Fruit fly (Drosophila melanogaster) whole organism, embryonic: Measurements from ENCODE around the gene CG11670.

ENCODE experiments used
- Antp ChIP-seq: fragments of 200-800 bp; sonication (Bioruptor generic); optimal IDR thresholded peaks from 3 replicates; lab custom pipeline; 2016; ENCODE audit warnings: missing biosample characterization, missing genetic modification characterization
- B-H1 ChIP-seq: fragments of 200-800 bp; sonication (Bioruptor generic); IDR thresholded peaks from 3 replicates; pipeline ENCODE4 v1.3.6; 2022; ENCODE audit warnings: missing biosample characterization, missing genetic modification characterization
- CG10366 ChIP-seq: fragments of 200-800 bp; sonication (Bioruptor generic); IDR thresholded peaks from 2 replicates; pipeline ENCODE4 v1.3.6; 2022; ENCODE audit warnings: missing biosample characterization, missing genetic modification characterization
- CG12659 ChIP-seq: fragments of 200-800 bp; sonication (Bioruptor generic); optimal IDR thresholded peaks from 3 replicates; lab custom pipeline; 2017; ENCODE audit warnings: mild to moderate bottlenecking, missing biosample characterization, missing genetic modification reagents, missing genetic modification characterization
- CG12744 ChIP-seq: fragments of 200-800 bp; sonication (Bioruptor generic); optimal IDR thresholded peaks from 2 replicates; lab custom pipeline; 2016; ENCODE audit warnings: missing biosample characterization, missing genetic modification characterization
- CG13123 ChIP-seq: fragments of 200-800 bp; sonication (Bioruptor generic); optimal IDR thresholded peaks from 2 replicates; lab custom pipeline; 2016; ENCODE audit warnings: missing biosample characterization, missing genetic modification characterization
- CG14667 ChIP-seq: fragments of 200-800 bp; sonication (Bioruptor generic); IDR thresholded peaks from 2 replicates; pipeline ENCODE4 v1.3.6; 2022; ENCODE audit warnings: missing biosample characterization, missing genetic modification characterization
- CG1602 ChIP-seq: fragments of 200-800 bp; sonication (Bioruptor generic); optimal IDR thresholded peaks from 3 replicates; lab custom pipeline; 2016; ENCODE audit warnings: missing biosample characterization, missing genetic modification characterization
- CG17829 ChIP-seq: fragments of 200-800 bp; optimal IDR thresholded peaks from 2 replicates; lab custom pipeline; 2019; ENCODE audit warnings: missing biosample characterization, mild to moderate bottlenecking, missing genetic modification characterization, moderate library complexity
- CG2129 ChIP-seq: fragments of 200-800 bp; sonication (Bioruptor generic); IDR thresholded peaks from 2 replicates; pipeline ENCODE4 v1.3.6; 2022; ENCODE audit warnings: missing biosample characterization, missing genetic modification characterization; ENCODE audit not compliant: partially characterized antibody
- CG31365 ChIP-seq: fragments of 200-800 bp; sonication (Bioruptor generic); optimal IDR thresholded peaks from 2 replicates; lab custom pipeline; 2018; ENCODE audit warnings: missing biosample characterization, mild to moderate bottlenecking, missing genetic modification characterization
- CG34224 ChIP-seq: fragments of 200-800 bp; sonication (Bioruptor generic); IDR thresholded peaks from 3 replicates; pipeline ENCODE4 v1.3.6; 2022; ENCODE audit warnings: missing biosample characterization, missing genetic modification characterization; ENCODE audit not compliant: partially characterized antibody
- CG3995 ChIP-seq: fragments of 200-800 bp; sonication (Bioruptor generic); optimal IDR thresholded peaks from 3 replicates; lab custom pipeline; 2016; ENCODE audit warnings: missing biosample characterization, missing genetic modification characterization
- CG4360 ChIP-seq: fragments of 200-800 bp; sonication (Bioruptor generic); IDR thresholded peaks from 2 replicates; pipeline ENCODE4 v1.3.6; 2022; ENCODE audit warnings: missing biosample characterization, missing genetic modification characterization
- CG6854 ChIP-seq: fragments of 200-800 bp; sonication (Bioruptor generic); optimal IDR thresholded peaks from 3 replicates; lab custom pipeline; 2017; ENCODE audit warnings: missing biosample characterization, mild to moderate bottlenecking, missing genetic modification characterization
- CG8281 ChIP-seq: fragments of 200-800 bp; sonication (Bioruptor generic); optimal IDR thresholded peaks from 2 replicates; lab custom pipeline; 2018; ENCODE audit warnings: missing biosample characterization, mild to moderate bottlenecking, missing genetic modification characterization, moderate library complexity
- CG8388 ChIP-seq: fragments of 200-800 bp; sonication (Bioruptor generic); optimal IDR thresholded peaks from 2 replicates; lab custom pipeline; 2019; ENCODE audit warnings: missing biosample characterization, mild to moderate bottlenecking, missing genetic modification characterization, moderate library complexity
- CG9437 ChIP-seq: fragments of 200-800 bp; sonication (Bioruptor generic); optimal IDR thresholded peaks from 2 replicates; lab custom pipeline; 2018; ENCODE audit warnings: missing biosample characterization, mild to moderate bottlenecking, missing genetic modification characterization
- Dad ChIP-seq: fragments of 200-800 bp; sonication (Bioruptor generic); optimal IDR thresholded peaks from 3 replicates; lab custom pipeline; 2016; ENCODE audit warnings: missing biosample characterization, missing genetic modification characterization
- E2f2 ChIP-seq: fragments of 200-800 bp; sonication (Bioruptor generic); IDR thresholded peaks from 2 replicates; pipeline ENCODE4 v1.3.6; 2022; ENCODE audit warnings: missing biosample characterization, missing genetic modification characterization
- ERR ChIP-seq: fragments of 200-800 bp; sonication (Bioruptor generic); optimal IDR thresholded peaks from 2 replicates; lab custom pipeline; 2016; ENCODE audit warnings: missing biosample characterization, missing genetic modification characterization
- GATAe ChIP-seq: fragments of 200-800 bp; sonication (Bioruptor generic); conservative IDR thresholded peaks from 2 replicates; pipeline ENCODE4 v1.3.6; 2022; ENCODE audit warnings: missing biosample characterization, missing genetic modification characterization
- Hr3 ChIP-seq: fragments of 200-800 bp; sonication (Bioruptor generic); optimal IDR thresholded peaks from 3 replicates; lab custom pipeline; 2016; ENCODE audit warnings: missing biosample characterization, missing genetic modification characterization
- MESR4 ChIP-seq: fragments of 200-800 bp; sonication (Bioruptor generic); optimal IDR thresholded peaks from 2 replicates; lab custom pipeline; 2018; ENCODE audit warnings: missing biosample characterization, mild to moderate bottlenecking, missing genetic modification characterization, moderate library complexity
- Myb ChIP-seq: fragments of 200-800 bp; sonication (Bioruptor generic); optimal IDR thresholded peaks from 2 replicates; lab custom pipeline; 2016; ENCODE audit warnings: missing biosample characterization, missing genetic modification characterization
- Pdp1 ChIP-seq, 2 experiments: fragments of 200-800 bp; sonication (Bioruptor generic); optimal IDR thresholded peaks; 3 replicates each; lab custom pipeline; 2016; ENCODE audit warnings: missing biosample characterization in 2 of 2, missing genetic modification characterization in 2 of 2, mild to moderate bottlenecking in 1 of 2, moderate library complexity in 1 of 2
- Poxn ChIP-seq: fragments of 200-800 bp; sonication (Bioruptor generic); IDR thresholded peaks from 2 replicates; pipeline ENCODE4 v1.3.6; 2022; ENCODE audit warnings: missing biosample characterization, missing genetic modification characterization
- Rx ChIP-seq: fragments of 200-800 bp; sonication (Bioruptor generic); IDR thresholded peaks from 2 replicates; pipeline ENCODE4 v1.3.6; 2022; ENCODE audit warnings: missing biosample characterization, missing genetic modification characterization
- Scr ChIP-seq: fragments of 200-800 bp; sonication (Bioruptor generic); IDR thresholded peaks from 2 replicates; pipeline ENCODE4 v1.3.6; 2022; ENCODE audit warnings: missing biosample characterization, missing genetic modification characterization; ENCODE audit not compliant: partially characterized antibody
- Side ChIP-seq: fragments of 200-800 bp; sonication (Bioruptor generic); optimal IDR thresholded peaks from 2 replicates; lab custom pipeline; 2016; ENCODE audit warnings: missing biosample characterization, missing genetic modification characterization
- Sin3A ChIP-seq: fragments of >200 bp; optimal IDR thresholded peaks from 2 replicates; lab custom pipeline; 2018
- Xrp1 ChIP-seq: fragments of 200-800 bp; sonication (Bioruptor generic); IDR thresholded peaks from 2 replicates; pipeline ENCODE4 v1.3.6; 2022; ENCODE audit warnings: missing biosample characterization, missing genetic modification characterization
- emc ChIP-seq: fragments of 200-800 bp; sonication (Bioruptor generic); optimal IDR thresholded peaks from 2 replicates; lab custom pipeline; 2016; ENCODE audit warnings: missing biosample characterization, missing genetic modification characterization
- grau ChIP-seq: fragments of 200-800 bp; optimal IDR thresholded peaks from 3 replicates; lab custom pipeline; 2019; ENCODE audit warnings: missing biosample characterization, mild to moderate bottlenecking, missing genetic modification characterization, moderate library complexity
- grn ChIP-seq: fragments of 200-800 bp; sonication (Bioruptor generic); optimal IDR thresholded peaks from 3 replicates; lab custom pipeline; 2017; ENCODE audit warnings: missing biosample characterization, missing genetic modification characterization
- hkb ChIP-seq, 2 experiments: fragments of 200-800 bp in 1 of 2; fragments of >200 bp in 1 of 2; sonication (Bioruptor generic) in 1 of 2; IDR thresholded peaks in 1 of 2; optimal IDR thresholded peaks in 1 of 2; 2 replicates each; pipeline versions ENCODE4 v1.3.6 to Lab custom; 2017 to 2022; ENCODE audit warnings: missing biosample characterization in 1 of 2, missing genetic modification characterization in 1 of 2
- insv ChIP-seq, 2 experiments: fragments of 200-800 bp; sonication (Bioruptor generic); optimal IDR thresholded peaks; 3 replicates each; lab custom pipeline; 2016 to 2018; ENCODE audit warnings: missing biosample characterization in 2 of 2, missing genetic modification characterization in 2 of 2
- maf-S ChIP-seq: fragments of 200-800 bp; sonication (Bioruptor generic); optimal IDR thresholded peaks from 2 replicates; lab custom pipeline; 2016; ENCODE audit warnings: missing biosample characterization, missing genetic modification characterization
- mirr ChIP-seq: fragments of 200-800 bp; sonication (Bioruptor generic); optimal IDR thresholded peaks from 3 replicates; lab custom pipeline; 2018; ENCODE audit warnings: missing biosample characterization, mild to moderate bottlenecking, missing genetic modification characterization
- nerfin-2 ChIP-seq: fragments of 200-800 bp; sonication (Bioruptor generic); IDR thresholded peaks from 2 replicates; pipeline ENCODE4 v1.3.6; 2022; ENCODE audit warnings: missing biosample characterization, missing genetic modification characterization; ENCODE audit not compliant: partially characterized antibody
- pita ChIP-seq: fragments of 200-800 bp; sonication (Bioruptor generic); optimal IDR thresholded peaks from 2 replicates; lab custom pipeline; 2017; ENCODE audit warnings: missing biosample characterization, mild to moderate bottlenecking, missing genetic modification characterization
- pnt ChIP-seq: fragments of 200-800 bp; sonication (Bioruptor generic); optimal IDR thresholded peaks from 3 replicates; lab custom pipeline; 2016; ENCODE audit warnings: missing biosample characterization, missing genetic modification characterization
- repo ChIP-seq: fragments of 200-800 bp; sonication (Bioruptor generic); optimal IDR thresholded peaks from 2 replicates; lab custom pipeline; 2016; ENCODE audit warnings: missing biosample characterization, missing genetic modification characterization
- ro ChIP-seq: fragments of 200-800 bp; sonication (Bioruptor generic); IDR thresholded peaks from 2 replicates; pipeline ENCODE4 v1.3.6; 2022; ENCODE audit warnings: missing biosample characterization, missing genetic modification characterization
- sens ChIP-seq: fragments of 200-800 bp; sonication (Bioruptor generic); peaks from one replicate; lab custom pipeline; 2016; ENCODE audit warnings: missing biosample characterization, missing genetic modification characterization
- ssp ChIP-seq: fragments of 200-800 bp; sonication (Bioruptor generic); IDR thresholded peaks from 2 replicates; pipeline ENCODE4 v1.3.6; 2022; ENCODE audit warnings: missing biosample characterization, missing genetic modification characterization
- sug ChIP-seq: fragments of 200-800 bp; optimal IDR thresholded peaks from 2 replicates; lab custom pipeline; 2019; ENCODE audit warnings: missing biosample characterization, mild to moderate bottlenecking, missing genetic modification characterization, moderate library complexity
- tna ChIP-seq: fragments of 200-800 bp; sonication (Bioruptor generic); IDR thresholded peaks from 2 replicates; pipeline ENCODE4 v1.3.6; 2022; ENCODE audit warnings: missing biosample characterization, missing genetic modification characterization; ENCODE audit not compliant: partially characterized antibody
- trem ChIP-seq: fragments of 200-800 bp; optimal IDR thresholded peaks from 3 replicates; lab custom pipeline; 2019; ENCODE audit warnings: missing biosample characterization, mild to moderate bottlenecking, missing genetic modification characterization, moderate library complexity
- vfl ChIP-seq: fragments of 200-800 bp; sonication (Bioruptor generic); optimal IDR thresholded peaks from 2 replicates; lab custom pipeline; 2016; ENCODE audit warnings: missing biosample characterization, missing genetic modification characterization
- vvl ChIP-seq: fragments of 200-800 bp; sonication (Bioruptor generic); IDR thresholded peaks from 2 replicates; pipeline ENCODE4 v1.3.6; 2022; ENCODE audit warnings: missing biosample characterization, missing genetic modification characterization
- zen ChIP-seq: fragments of 200-800 bp; sonication (Bioruptor generic); optimal IDR thresholded peaks from 3 replicates; lab custom pipeline; 2018; ENCODE audit warnings: missing biosample characterization, mild to moderate bottlenecking, missing genetic modification characterization, moderate library complexity

The CG11670 gene

DNA sequence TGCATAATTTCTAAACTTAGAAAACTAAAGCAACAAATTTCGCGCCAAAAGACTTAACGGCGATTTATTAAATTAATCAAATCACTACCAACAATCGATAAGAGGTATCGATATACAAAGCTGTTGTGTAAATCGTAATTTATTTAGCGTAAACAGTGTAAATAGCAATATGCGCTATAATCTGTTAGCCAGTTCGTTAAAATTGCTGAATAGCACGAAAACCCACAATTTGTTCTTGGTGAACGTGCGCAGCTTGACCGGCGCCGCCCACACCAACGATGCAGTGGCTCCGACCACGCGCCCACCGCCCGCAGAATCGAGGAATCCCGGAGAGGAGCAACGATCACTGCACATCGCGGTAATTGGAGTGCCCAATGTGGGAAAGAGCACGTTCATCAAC lies 46.3 kb upstream of the CG11670 start, which contains the start of gene CG7488 (continued):
- peak; percentile 90 for TF ChIP-seq CG8388 (GFP tag; lab: Kevin White, UChicago)
- no peak for TF ChIP-seq CG8281 (tag; lab: Kevin White, UChicago)
- no peak for TF ChIP-seq Antp (GFP tag; lab: Kevin White, UChicago)
- peak; percentile 91 for TF ChIP-seq E2f2 (GFP tag; lab: Robert Waterston, UW)
- TF ChIP-seq CG12659 = peak; percentile 17
- TF ChIP-seq ro (GFP tag; lab: Robert Waterston, UW) = no peak
- TF ChIP-seq CG17829 (tag; lab: Kevin White, UChicago) = no peak
- no peak for TF ChIP-seq CG10366 (GFP tag; lab: Robert Waterston, UW)
- no peak for TF ChIP-seq pnt (GFP tag; lab: Kevin White, UChicago)
- peak; percentile 13 for TF ChIP-seq Myb
- no peak for TF ChIP-seq Side (GFP tag; lab: Kevin White, UChicago)
- no peak for TF ChIP-seq Dad (GFP tag; lab: Kevin White, UChicago)
- no peak for TF ChIP-seq CG4360
- no peak for TF ChIP-seq ERR (GFP tag; lab: Kevin White, UChicago)
- TF ChIP-seq CG34224 (GFP tag; lab: Robert Waterston, UW) = peak; percentile 97
- TF ChIP-seq Hr3 (GFP tag; lab: Kevin White, UChicago) = no peak
- no peak for TF ChIP-seq CG6854 (GFP tag; lab: Kevin White, UChicago)
- TF ChIP-seq Xrp1 (GFP tag; lab: Robert Waterston, UW) = no peak
- TF ChIP-seq Poxn = no peak
- no peak for TF ChIP-seq pita (GFP tag; lab: Kevin White, UChicago)
- peak in 1 of 2 experiments; percentile 86 for TF ChIP-seq Pdp1 (GFP tag; optimal IDR thresholded peaks at IDR 0.05; lab: Kevin White, UChicago)
- no peak for TF ChIP-seq mirr (GFP tag; lab: Kevin White, UChicago)
- TF ChIP-seq sug (tag; lab: Kevin White, UChicago) = no peak
- no peak for TF ChIP-seq CG14667 (GFP tag; lab: Robert Waterston, UW)
- TF ChIP-seq ssp (GFP tag; lab: Robert Waterston, UW) = no peak
- peak; percentile 66 for TF ChIP-seq CG2129 (GFP tag; lab: Robert Waterston, UW)
- no peak for TF ChIP-seq CG12744
- TF ChIP-seq MESR4 (GFP tag; lab: Kevin White, UChicago) = peak; percentile 68
- TF ChIP-seq zen (tag; lab: Kevin White, UChicago) = peak; percentile 27
- no peak for TF ChIP-seq CG1602
- TF ChIP-seq CG31365 = no peak
- TF ChIP-seq nerfin-2 (GFP tag; lab: Robert Waterston, UW) = peak; percentile 81; the same call in 1 of the 2 replicates
- no peak for TF ChIP-seq CG13123 (GFP tag; lab: Kevin White, UChicago)
- peak; percentile 2 for TF ChIP-seq Sin3A
- no peak for TF ChIP-seq emc (GFP tag; lab: Kevin White, UChicago)
- TF ChIP-seq tna (GFP tag; lab: Robert Waterston, UW) = peak; percentile 85
- peak; percentile 25 for TF ChIP-seq CG9437 (GFP tag; lab: Kevin White, UChicago)
- no peak for TF ChIP-seq maf-S (GFP tag; lab: Kevin White, UChicago)
- TF ChIP-seq CG3995 (GFP tag; lab: Kevin White, UChicago) = peak; percentile 81
- TF ChIP-seq insv (GFP tag; optimal IDR thresholded peaks at IDR 0.05; lab: Kevin White, UChicago) = no peak
- TF ChIP-seq grn (GFP tag; lab: Kevin White, UChicago) = no peak
- no peak for TF ChIP-seq grau
- TF ChIP-seq vfl (GFP tag; lab: Kevin White, UChicago) = no peak
- peak; percentile 80 for TF ChIP-seq Scr
- TF ChIP-seq B-H1 (GFP tag; lab: Robert Waterston, UW) = no peak
- TF ChIP-seq trem (tag; lab: Kevin White, UChicago) = peak; percentile 59
- TF ChIP-seq hkb (optimal IDR thresholded peaks at IDR 0.05; lab: Kevin White, UChicago) = no peak
- no peak for TF ChIP-seq hkb (GFP tag; IDR thresholded peaks at IDR 0.05; lab: Robert Waterston, UW)
- no peak for TF ChIP-seq vvl (GFP tag; lab: Robert Waterston, UW)
- TF ChIP-seq Rx (GFP tag; lab: Robert Waterston, UW) = no peak
- TF ChIP-seq repo = no peak
- TF ChIP-seq GATAe (GFP tag; lab: Robert Waterston, UW) = no peak
- peak; percentile 76 for TF ChIP-seq sens
